Worm (Caenorhabditis elegans) whole organism, late embryonic: ENCODE measurements around the gene tag-273.

Experiments
- C08G9.2 ChIP-seq: sonication (generic microtip); optimal IDR thresholded peaks from 2 replicates; lab custom pipeline; 2016; ENCODE audit warnings: mild to moderate bottlenecking, missing genetic modification characterization, moderate library complexity, missing compliant biosample characterization
- C38D4.7 ChIP-seq: fragments of 200-800 bp; sonication (Bioruptor generic); optimal IDR thresholded peaks from 2 replicates; lab custom pipeline; 2018; ENCODE audit warnings: mild to moderate bottlenecking, missing genetic modification characterization, moderate library complexity, missing compliant biosample characterization
- F13H6.1 ChIP-seq: sonication (generic microtip); optimal IDR thresholded peaks from 2 replicates; lab custom pipeline; 2016; ENCODE audit warnings: missing genetic modification characterization, missing compliant biosample characterization
- K09A11.1 ChIP-seq: sonication (generic microtip); optimal IDR thresholded peaks from 2 replicates; lab custom pipeline; 2017; ENCODE audit warnings: antibody characterized with exemption, mild to moderate bottlenecking, missing genetic modification characterization, missing compliant biosample characterization; ENCODE audit not compliant: insufficient read depth
- T23F11.4 ChIP-seq: fragments of 200-800 bp; sonication (Bioruptor generic); optimal IDR thresholded peaks from 2 replicates; lab custom pipeline; 2018; ENCODE audit warnings: mild to moderate bottlenecking, missing genetic modification characterization, missing compliant biosample characterization
- Y22D7AL.16 ChIP-seq: sonication (generic microtip); optimal IDR thresholded peaks from 2 replicates; lab custom pipeline; 2016; ENCODE audit warnings: missing genetic modification characterization, missing compliant biosample characterization
- ahr-1 ChIP-seq: sonication (generic microtip); optimal IDR thresholded peaks from 2 replicates; lab custom pipeline; 2016; ENCODE audit warnings: missing genetic modification characterization, missing compliant biosample characterization
- ama-1 ChIP-seq: fragments of 150-350 bp; optimal IDR thresholded peaks from 2 replicates; lab custom pipeline; 2014
- ceh-14 ChIP-seq: sonication (generic microtip); optimal IDR thresholded peaks from 2 replicates; lab custom pipeline; 2016; ENCODE audit warnings: missing genotype, missing genetic modification characterization, missing compliant biosample characterization
- ceh-18 ChIP-seq: sonication (generic microtip); optimal IDR thresholded peaks from 2 replicates; lab custom pipeline; 2016; ENCODE audit warnings: missing genetic modification characterization, missing compliant biosample characterization
- ceh-24 ChIP-seq: sonication (generic microtip); optimal IDR thresholded peaks from 2 replicates; lab custom pipeline; 2016; ENCODE audit warnings: mild to moderate bottlenecking, missing genetic modification characterization, missing compliant biosample characterization
- ceh-31 ChIP-seq: sonication (generic microtip); optimal IDR thresholded peaks from 2 replicates; lab custom pipeline; 2016; ENCODE audit warnings: missing genetic modification characterization, missing compliant biosample characterization
- ceh-45 ChIP-seq: fragments of 200-800 bp; sonication (Bioruptor generic); IDR thresholded peaks from 2 replicates; pipeline ENCODE4 v1.3.6; 2022; ENCODE audit warnings: missing genetic modification reagents, missing genetic modification characterization, missing compliant biosample characterization
- ceh-9 ChIP-seq: sonication (generic microtip); optimal IDR thresholded peaks from 2 replicates; lab custom pipeline; 2016; ENCODE audit warnings: mild to moderate bottlenecking, missing genetic modification characterization, inconsistent platforms, missing compliant biosample characterization
- che-1 ChIP-seq: sonication (generic microtip); optimal IDR thresholded peaks from 2 replicates; lab custom pipeline; 2016; ENCODE audit warnings: mild to moderate bottlenecking, missing genetic modification characterization, missing compliant biosample characterization
- elt-2 ChIP-seq: sonication (generic microtip); optimal IDR thresholded peaks from 2 replicates; lab custom pipeline; 2016; ENCODE audit warnings: missing genetic modification reagents, missing genetic modification characterization, missing compliant biosample characterization
- elt-4 ChIP-seq: sonication (generic microtip); optimal IDR thresholded peaks from 2 replicates; lab custom pipeline; 2016; ENCODE audit warnings: missing genetic modification characterization, missing compliant biosample characterization
- fax-1 ChIP-seq: sonication (generic microtip); optimal IDR thresholded peaks from 2 replicates; lab custom pipeline; 2016; ENCODE audit warnings: missing genotype, missing genetic modification characterization, missing compliant biosample characterization
- fkh-10 ChIP-seq: fragments of 150-350 bp; optimal IDR thresholded peaks from 2 replicates; lab custom pipeline; 2014; ENCODE audit warnings: missing biosample characterization, missing genetic modification reagents, missing genetic modification characterization
- fkh-6 ChIP-seq: sonication (generic microtip); optimal IDR thresholded peaks from 2 replicates; lab custom pipeline; 2016; ENCODE audit warnings: missing genetic modification characterization, missing compliant biosample characterization
- gmeb-2 ChIP-seq: sonication (generic microtip); optimal IDR thresholded peaks from 2 replicates; lab custom pipeline; 2016; ENCODE audit warnings: missing genetic modification characterization, inconsistent platforms, missing compliant biosample characterization
- hlh-15 ChIP-seq: sonication (generic microtip); optimal IDR thresholded peaks from 2 replicates; lab custom pipeline; 2016; ENCODE audit warnings: missing genetic modification characterization, missing compliant biosample characterization
- hlh-6 ChIP-seq: sonication (generic microtip); optimal IDR thresholded peaks from 2 replicates; lab custom pipeline; 2016; ENCODE audit warnings: missing genotype, missing genetic modification characterization, missing compliant biosample characterization
- lim-6 ChIP-seq: sonication (generic microtip); optimal IDR thresholded peaks from 2 replicates; lab custom pipeline; 2016; ENCODE audit warnings: missing genetic modification characterization, missing compliant biosample characterization
- mec-3 ChIP-seq: sonication (generic microtip); optimal IDR thresholded peaks from 2 replicates; lab custom pipeline; 2016; ENCODE audit warnings: borderline replicate concordance, missing genetic modification characterization, missing compliant biosample characterization
- nhr-11 ChIP-seq: fragments of 150-350 bp; optimal IDR thresholded peaks from 2 replicates; lab custom pipeline; 2014; ENCODE audit warnings: missing biosample characterization, missing genetic modification characterization
- nhr-232 ChIP-seq: sonication (generic microtip); optimal IDR thresholded peaks from 2 replicates; lab custom pipeline; 2016; ENCODE audit warnings: missing genetic modification characterization, missing compliant biosample characterization
- npax-4 ChIP-seq: sonication (generic microtip); optimal IDR thresholded peaks from 2 replicates; lab custom pipeline; 2016; ENCODE audit warnings: missing genetic modification characterization, missing compliant biosample characterization
- pag-3 ChIP-seq: sonication (generic microtip); optimal IDR thresholded peaks from 2 replicates; lab custom pipeline; 2016; ENCODE audit warnings: missing compliant biosample characterization, missing genetic modification characterization, borderline replicate concordance
- pat-9 ChIP-seq: fragments of 200-800 bp; sonication (Bioruptor generic); optimal IDR thresholded peaks from 2 replicates; lab custom pipeline; 2018; ENCODE audit warnings: mild to moderate bottlenecking, missing genetic modification characterization, moderate library complexity, missing compliant biosample characterization
- pha-2 ChIP-seq: sonication (generic microtip); optimal IDR thresholded peaks from 2 replicates; lab custom pipeline; 2017; ENCODE audit warnings: mild to moderate bottlenecking, missing genetic modification characterization, missing compliant biosample characterization
- pha-4 ChIP-seq: fragments of 150-350 bp; optimal IDR thresholded peaks from 2 replicates; lab custom pipeline; 2018; ENCODE audit warnings: missing biosample characterization, missing genetic modification reagents, missing genetic modification characterization
- pqm-1 ChIP-seq: sonication (generic microtip); optimal IDR thresholded peaks from 2 replicates; lab custom pipeline; 2016; ENCODE audit warnings: missing genetic modification characterization, missing compliant biosample characterization
- pros-1 ChIP-seq: fragments of 150-350 bp; optimal IDR thresholded peaks from 2 replicates; lab custom pipeline; 2014; ENCODE audit warnings: missing biosample characterization, missing genetic modification reagents, missing genetic modification characterization
- sox-2 ChIP-seq: fragments of 200-800 bp; sonication (Bioruptor generic); IDR thresholded peaks from 2 replicates; pipeline ENCODE4 v1.3.6; 2022; ENCODE audit warnings: missing genetic modification reagents, missing genetic modification characterization, missing compliant biosample characterization
- sox-4 ChIP-seq: sonication (generic microtip); optimal IDR thresholded peaks from 2 replicates; lab custom pipeline; 2017; ENCODE audit warnings: mild to moderate bottlenecking, missing genetic modification characterization, inconsistent platforms, missing compliant biosample characterization
- syd-9 ChIP-seq: sonication (generic microtip); optimal IDR thresholded peaks from 2 replicates; lab custom pipeline; 2016; ENCODE audit warnings: mild to moderate bottlenecking, missing genetic modification characterization, moderate library complexity, missing compliant biosample characterization
- tbx-2 ChIP-seq: sonication (generic microtip); optimal IDR thresholded peaks from 2 replicates; lab custom pipeline; 2016; ENCODE audit warnings: missing genetic modification characterization, missing compliant biosample characterization
- tbx-7 ChIP-seq: sonication (generic microtip); optimal IDR thresholded peaks from 2 replicates; lab custom pipeline; 2016; ENCODE audit warnings: missing genotype, missing genetic modification characterization, missing compliant biosample characterization
- ttx-3 ChIP-seq: sonication (generic microtip); optimal IDR thresholded peaks from 2 replicates; lab custom pipeline; 2016; ENCODE audit warnings: missing genetic modification reagents, missing genetic modification characterization, missing compliant biosample characterization
- unc-3 ChIP-seq, 2 experiments: fragments of 200-800 bp in 1 of 2; sonication (Bioruptor generic) in 1 of 2; sonication (generic microtip) in 1 of 2; conservative IDR thresholded peaks in 1 of 2; optimal IDR thresholded peaks in 1 of 2; 2 replicates each; pipeline versions ENCODE4 v1.3.6 to Lab custom; 2016 to 2022; ENCODE audit warnings: missing compliant biosample characterization in 2 of 2, missing genetic modification characterization in 2 of 2, missing genetic modification reagents in 1 of 2
- unc-42 ChIP-seq: sonication (generic microtip); optimal IDR thresholded peaks from 2 replicates; lab custom pipeline; 2016; ENCODE audit warnings: missing genotype, missing genetic modification characterization, missing compliant biosample characterization
- unc-55 ChIP-seq: sonication (generic microtip); optimal IDR thresholded peaks from 2 replicates; lab custom pipeline; 2017; ENCODE audit warnings: missing biosample characterization, missing genetic modification reagents, missing genetic modification characterization
- ztf-16 ChIP-seq: sonication (generic microtip); optimal IDR thresholded peaks from 2 replicates; lab custom pipeline; 2017; ENCODE audit warnings: missing genetic modification characterization, missing compliant biosample characterization

Gene tag-273

ce11 chrIV:14464065-14464567 lies 40.9 kb downstream of the tag-273 start, which contains the start of gene dld-1 (continued):
- peak; percentile 68 for TF ChIP-seq fkh-10 (GFP tag; lab: Kevin White, UChicago)
- peak; percentile 77 for TF ChIP-seq elt-2 (tag; lab: Kevin White, UChicago)
- no peak for TF ChIP-seq pha-2 (tag; lab: Kevin White, UChicago)
- peak; percentile 81 for TF ChIP-seq unc-55 (GFP tag; lab: Kevin White, UChicago)
- TF ChIP-seq T23F11.4 (GFP tag; lab: Kevin White, UChicago): no peak
- TF ChIP-seq unc-42 (tag; lab: Kevin White, UChicago): peak; percentile 96
- no peak for TF ChIP-seq pag-3 (tag; lab: Kevin White, UChicago)
- TF ChIP-seq pat-9: no peak
- TF ChIP-seq ceh-18 (tag; lab: Kevin White, UChicago): peak; percentile 79
- no peak for TF ChIP-seq ceh-24 (tag; lab: Kevin White, UChicago)
- TF ChIP-seq F13H6.1 (tag; lab: Kevin White, UChicago): no peak
- no peak for TF ChIP-seq ceh-9 (tag; lab: Kevin White, UChicago)
- TF ChIP-seq pros-1 (tag; lab: Kevin White, UChicago): peak; percentile 21
- no peak for TF ChIP-seq fax-1 (tag; lab: Kevin White, UChicago)
- TF ChIP-seq gmeb-2 (tag; lab: Kevin White, UChicago): no peak
- TF ChIP-seq ama-1 (lab: Kevin White, UChicago): no peak
- no peak for TF ChIP-seq C38D4.7
- no peak for TF ChIP-seq nhr-232 (tag; lab: Kevin White, UChicago)
- no peak for TF ChIP-seq sox-4 (tag; lab: Kevin White, UChicago)
- TF ChIP-seq syd-9: peak; percentile 9
- TF ChIP-seq tbx-2 (tag; lab: Kevin White, UChicago): peak; percentile 56
- no peak for TF ChIP-seq mec-3 (tag; lab: Kevin White, UChicago)
- TF ChIP-seq hlh-6 (tag; lab: Kevin White, UChicago): no peak
- no peak for TF ChIP-seq tbx-7
- peak; percentile 12 for TF ChIP-seq Y22D7AL.16 (tag; lab: Kevin White, UChicago)
- TF ChIP-seq ztf-16 (tag; lab: Kevin White, UChicago): peak; percentile 50
- no peak; the same call in 1 of the 2 replicates for TF ChIP-seq sox-2 (GFP tag; lab: Robert Waterston, UW)
- peak; percentile 21 for TF ChIP-seq K09A11.1 (tag; lab: Kevin White, UChicago)
- TF ChIP-seq pha-4: no peak
- TF ChIP-seq ceh-31 (tag; lab: Kevin White, UChicago): peak; percentile 94
- no peak for TF ChIP-seq che-1 (tag; lab: Kevin White, UChicago)
- TF ChIP-seq ahr-1 (tag; lab: Kevin White, UChicago): no peak
- TF ChIP-seq ttx-3 (tag; lab: Kevin White, UChicago): peak; percentile 16
- TF ChIP-seq fkh-6 (tag; lab: Kevin White, UChicago): no peak
- TF ChIP-seq elt-4 (tag; lab: Kevin White, UChicago): no peak
- TF ChIP-seq pqm-1 (tag; lab: Kevin White, UChicago): no peak
- no peak for TF ChIP-seq ceh-14
- no peak for TF ChIP-seq lim-6
- TF ChIP-seq ceh-45: no peak
- TF ChIP-seq npax-4: no peak
- TF ChIP-seq hlh-15 (tag; lab: Kevin White, UChicago): peak; percentile 2
- no peak for TF ChIP-seq C08G9.2 (tag; lab: Kevin White, UChicago)
- TF ChIP-seq nhr-11: no peak

ce11 chrIV:14456667-14457066 lies 48.3 kb downstream of the tag-273 start, which contains the start of gene nspg-9:
TSS of gene nspg-9 (plus strand) at chrIV:14456900.
- TF ChIP-seq elt-2 (tag; lab: Kevin White, UChicago): peak; percentile 50
- TF ChIP-seq ceh-18 (tag; lab: Kevin White, UChicago): no peak
- TF ChIP-seq unc-3 (GFP tag; conservative IDR thresholded peaks at IDR 0.05; lab: Robert Waterston, UW): no peak
- no peak for TF ChIP-seq unc-3 (tag; optimal IDR thresholded peaks at IDR 0.05; lab: Kevin White, UChicago)
